Fruit fly (Drosophila melanogaster) whole organism, embryonic: ENCODE results near the gene CG32645.

Source experiments
- CG10209 ChIP-seq: fragments of 200-800 bp; sonication (Bioruptor generic); optimal IDR thresholded peaks from 3 replicates; lab custom pipeline; 2017; ENCODE audit warnings: missing biosample characterization, mild to moderate bottlenecking, missing genetic modification characterization, missing genetic modification reagents
- CG10321 ChIP-seq: fragments of 200-800 bp; sonication (Bioruptor generic); IDR thresholded peaks from 2 replicates; pipeline ENCODE4 v1.3.6; 2022; ENCODE audit warnings: missing biosample characterization, missing genetic modification characterization
- CG11093 ChIP-seq: fragments of 200-800 bp; sonication (Bioruptor generic); IDR thresholded peaks from 3 replicates; pipeline ENCODE4 v1.3.6; 2022; ENCODE audit warnings: missing biosample characterization, missing genetic modification characterization
- CG11560 ChIP-seq: fragments of 200-800 bp; sonication (Bioruptor generic); IDR thresholded peaks from 3 replicates; pipeline ENCODE4 v1.3.6; 2022; ENCODE audit warnings: missing biosample characterization, missing genetic modification characterization
- CG14667 ChIP-seq: fragments of 200-800 bp; sonication (Bioruptor generic); IDR thresholded peaks from 2 replicates; pipeline ENCODE4 v1.3.6; 2022; ENCODE audit warnings: missing biosample characterization, missing genetic modification characterization
- CG15073 ChIP-seq: fragments of 200-800 bp; sonication (Bioruptor generic); optimal IDR thresholded peaks from 2 replicates; lab custom pipeline; 2016; ENCODE audit warnings: missing biosample characterization, missing genetic modification characterization
- CG15601 ChIP-seq: fragments of 200-800 bp; sonication (Bioruptor generic); optimal IDR thresholded peaks from 3 replicates; lab custom pipeline; 2019; ENCODE audit warnings: missing biosample characterization, mild to moderate bottlenecking, missing genetic modification characterization, moderate library complexity
- CG15696 ChIP-seq: fragments of 200-800 bp; sonication (Bioruptor generic); optimal IDR thresholded peaks from 2 replicates; lab custom pipeline; 2019; ENCODE audit warnings: missing biosample characterization, mild to moderate bottlenecking, missing genetic modification characterization, moderate library complexity
- CG1647 ChIP-seq: fragments of 200-800 bp; sonication (Bioruptor generic); optimal IDR thresholded peaks from 3 replicates; lab custom pipeline; 2016; ENCODE audit warnings: missing biosample characterization, missing genetic modification characterization
- CG2199 ChIP-seq: fragments of 200-800 bp; sonication (Bioruptor generic); IDR thresholded peaks from 3 replicates; pipeline ENCODE4 v1.3.6; 2022; ENCODE audit warnings: missing biosample characterization, missing genetic modification characterization
- CG32772 ChIP-seq: fragments of 200-800 bp; sonication (Bioruptor generic); IDR thresholded peaks from 2 replicates; pipeline ENCODE4 v1.3.6; 2022; ENCODE audit warnings: missing biosample characterization, missing genetic modification characterization
- CG7987 ChIP-seq: fragments of 200-800 bp; sonication (Bioruptor generic); optimal IDR thresholded peaks from 2 replicates; lab custom pipeline; 2018; ENCODE audit warnings: missing biosample characterization, mild to moderate bottlenecking, missing genetic modification characterization, moderate library complexity
- CG9876 ChIP-seq: fragments of 200-800 bp; sonication (Bioruptor generic); optimal IDR thresholded peaks from 2 replicates; lab custom pipeline; 2016; ENCODE audit warnings: missing biosample characterization, missing genetic modification characterization
- CG9932 ChIP-seq: fragments of 200-800 bp; sonication (Bioruptor generic); IDR thresholded peaks from 2 replicates; pipeline ENCODE4 v1.3.6; 2022; ENCODE audit warnings: missing biosample characterization, missing genetic modification characterization
- Dip3 ChIP-seq: fragments of 200-800 bp; sonication (Bioruptor generic); optimal IDR thresholded peaks from 3 replicates; lab custom pipeline; 2016; ENCODE audit warnings: missing biosample characterization, missing genetic modification characterization
- GATAe ChIP-seq: fragments of 200-800 bp; sonication (Bioruptor generic); conservative IDR thresholded peaks from 2 replicates; pipeline ENCODE4 v1.3.6; 2022; ENCODE audit warnings: missing biosample characterization, missing genetic modification characterization
- Hand ChIP-seq: fragments of 200-800 bp; sonication (Bioruptor generic); optimal IDR thresholded peaks from 2 replicates; lab custom pipeline; 2017; ENCODE audit warnings: mild to moderate bottlenecking, missing biosample characterization, missing genetic modification reagents, missing genetic modification characterization
- Hey ChIP-seq: fragments of 200-800 bp; sonication (Bioruptor generic); optimal IDR thresholded peaks from 3 replicates; lab custom pipeline; 2018; ENCODE audit warnings: missing biosample characterization, mild to moderate bottlenecking, missing genetic modification characterization
- Med ChIP-seq: fragments of 200-800 bp; sonication (Bioruptor generic); peaks from one replicate; lab custom pipeline; 2016; ENCODE audit warnings: missing biosample characterization, missing genetic modification characterization, mild to moderate bottlenecking, inconsistent platforms, moderate library complexity
- NC2β ChIP-seq: fragments of 200-800 bp; sonication (Bioruptor generic); optimal IDR thresholded peaks from 2 replicates; lab custom pipeline; 2016; ENCODE audit warnings: missing biosample characterization, missing genetic modification characterization
- NFAT ChIP-seq: fragments of 200-800 bp; sonication (Bioruptor generic); IDR thresholded peaks from 2 replicates; pipeline ENCODE4 v1.3.6; 2022; ENCODE audit warnings: missing biosample characterization, missing genetic modification characterization
- NK7.1 ChIP-seq: fragments of 200-800 bp; sonication (Bioruptor generic); optimal IDR thresholded peaks from 3 replicates; lab custom pipeline; 2016; ENCODE audit warnings: missing biosample characterization, missing genetic modification characterization
- Nf-YB ChIP-seq: fragments of 200-800 bp; sonication (Bioruptor generic); optimal IDR thresholded peaks from 3 replicates; lab custom pipeline; 2019; ENCODE audit warnings: missing biosample characterization, mild to moderate bottlenecking, missing genetic modification characterization, moderate library complexity
- Pdp1 ChIP-seq, 2 experiments: fragments of 200-800 bp; sonication (Bioruptor generic); optimal IDR thresholded peaks; 3 replicates each; lab custom pipeline; 2016; ENCODE audit warnings: missing biosample characterization in 2 of 2, missing genetic modification characterization in 2 of 2, mild to moderate bottlenecking in 1 of 2, moderate library complexity in 1 of 2
- Sox102F ChIP-seq: fragments of 200-800 bp; sonication (Bioruptor generic); optimal IDR thresholded peaks from 2 replicates; lab custom pipeline; 2018; ENCODE audit warnings: missing biosample characterization, mild to moderate bottlenecking, missing genetic modification characterization, moderate library complexity
- cg ChIP-seq: fragments of 200-800 bp; sonication (Bioruptor generic); optimal IDR thresholded peaks from 3 replicates; lab custom pipeline; 2019; ENCODE audit warnings: missing biosample characterization, mild to moderate bottlenecking, missing genetic modification characterization, moderate library complexity
- cwo ChIP-seq: fragments of 200-800 bp; sonication (Bioruptor generic); optimal IDR thresholded peaks from 3 replicates; lab custom pipeline; 2017; ENCODE audit warnings: missing biosample characterization, missing genetic modification characterization, mild to moderate bottlenecking, moderate library complexity, missing genetic modification reagents
- esg ChIP-seq: fragments of 200-800 bp; sonication (Bioruptor generic); conservative IDR thresholded peaks from 2 replicates; pipeline ENCODE4 v1.3.6; 2022; ENCODE audit warnings: missing biosample characterization, missing genetic modification characterization
- exex ChIP-seq: fragments of 200-800 bp; sonication (Bioruptor generic); optimal IDR thresholded peaks from 4 replicates; lab custom pipeline; 2018; ENCODE audit warnings: missing biosample characterization, mild to moderate bottlenecking, missing genetic modification characterization, moderate library complexity
- grn ChIP-seq: fragments of 200-800 bp; sonication (Bioruptor generic); optimal IDR thresholded peaks from 3 replicates; lab custom pipeline; 2017; ENCODE audit warnings: missing biosample characterization, missing genetic modification characterization
- gro ChIP-seq: fragments of 200-800 bp; sonication (Bioruptor generic); optimal IDR thresholded peaks from 2 replicates; lab custom pipeline; 2016; ENCODE audit warnings: missing biosample characterization, missing genetic modification characterization
- her ChIP-seq: fragments of 200-800 bp; sonication (Bioruptor generic); optimal IDR thresholded peaks from 2 replicates; lab custom pipeline; 2016; ENCODE audit warnings: missing biosample characterization, missing genetic modification characterization
- insv ChIP-seq, 2 experiments: fragments of 200-800 bp; sonication (Bioruptor generic); optimal IDR thresholded peaks; 3 replicates each; lab custom pipeline; 2016 to 2018; ENCODE audit warnings: missing biosample characterization in 2 of 2, missing genetic modification characterization in 2 of 2
- lab ChIP-seq: fragments of 200-800 bp; sonication (Bioruptor generic); optimal IDR thresholded peaks from 3 replicates; lab custom pipeline; 2017; ENCODE audit warnings: missing biosample characterization, missing genetic modification characterization, mild to moderate bottlenecking, moderate library complexity, missing genetic modification reagents
- mam ChIP-seq: fragments of 200-800 bp; sonication (Bioruptor generic); optimal IDR thresholded peaks from 3 replicates; lab custom pipeline; 2016; ENCODE audit warnings: missing biosample characterization, missing genetic modification characterization
- mirr ChIP-seq: fragments of 200-800 bp; sonication (Bioruptor generic); optimal IDR thresholded peaks from 3 replicates; lab custom pipeline; 2018; ENCODE audit warnings: missing biosample characterization, mild to moderate bottlenecking, missing genetic modification characterization
- mld ChIP-seq: fragments of 200-800 bp; sonication (Bioruptor generic); IDR thresholded peaks from 3 replicates; pipeline ENCODE4 v1.3.6; 2022; ENCODE audit warnings: missing biosample characterization, missing genetic modification characterization; ENCODE audit not compliant: partially characterized antibody
- pho ChIP-seq: fragments of 200-800 bp; sonication (Bioruptor generic); optimal IDR thresholded peaks from 2 replicates; lab custom pipeline; 2016; ENCODE audit warnings: missing biosample characterization, missing genetic modification characterization
- sd ChIP-seq: fragments of 200-800 bp; sonication (Bioruptor generic); optimal IDR thresholded peaks from 3 replicates; lab custom pipeline; 2018; ENCODE audit warnings: missing biosample characterization, mild to moderate bottlenecking, missing genetic modification characterization, moderate library complexity
- sisA ChIP-seq: fragments of 200-800 bp; sonication (Bioruptor generic); IDR thresholded peaks from 2 replicates; pipeline ENCODE4 v1.3.6; 2022; ENCODE audit warnings: missing biosample characterization, missing genetic modification characterization
- stwl ChIP-seq: fragments of 200-800 bp; sonication (Bioruptor generic); optimal IDR thresholded peaks from 3 replicates; lab custom pipeline; 2018; ENCODE audit warnings: missing biosample characterization, mild to moderate bottlenecking, missing genetic modification characterization, moderate library complexity
- tio ChIP-seq: fragments of 200-800 bp; sonication (Bioruptor generic); optimal IDR thresholded peaks from 2 replicates; lab custom pipeline; 2017; ENCODE audit warnings: missing biosample characterization, missing genetic modification characterization, inconsistent platforms
- wdn ChIP-seq: fragments of 200-800 bp; sonication (Bioruptor generic); IDR thresholded peaks from 2 replicates; pipeline ENCODE4 v1.3.6; 2022; ENCODE audit warnings: missing biosample characterization, missing genetic modification characterization
- wor ChIP-seq: fragments of 200-800 bp; sonication (Bioruptor generic); IDR thresholded peaks from 2 replicates; pipeline ENCODE4 v1.3.6; 2022; ENCODE audit warnings: missing biosample characterization, missing genetic modification characterization
- zfh2 ChIP-seq: fragments of 200-800 bp; sonication (Bioruptor generic); optimal IDR thresholded peaks from 2 replicates; lab custom pipeline; 2016; ENCODE audit warnings: missing biosample characterization, missing genetic modification characterization

The CG32645 gene

dm6 chrX:13099919-13100318, 39.1 kb upstream of the CG32645 start (continued):
- TF ChIP-seq esg (peak; percentile 75), CG10209 (GFP tag; lab: Kevin White, UChicago) (peak; percentile 83), cwo (GFP tag; lab: Kevin White, UChicago) (peak; percentile 78), CG10321 (GFP tag; lab: Robert Waterston, UW) (peak; percentile 71), CG9876 (GFP tag; lab: Kevin White, UChicago) (no peak), cg (GFP tag; lab: Kevin White, UChicago) (no peak), NK7.1 (GFP tag; lab: Kevin White, UChicago) (no peak), CG11560 (tag; lab: Robert Waterston, UW) (peak; percentile 62; the same call in 2 of the 3 replicates), CG7987 (peak; percentile 54), CG32772 (peak; percentile 82), Nf-YB (GFP tag; lab: Kevin White, UChicago) (peak; percentile 50)

- TF ChIP-seq mirr (GFP tag; lab: Kevin White, UChicago), result peak; percentile 16
- peak; percentile 8 for TF ChIP-seq Hey (tag; lab: Kevin White, UChicago)
- TF ChIP-seq CG2199, result 0 out of 3 replicates have a peak, but pooled peaks have one; percentile 55
- no peak for TF ChIP-seq tio (GFP tag; lab: Kevin White, UChicago)
- TF ChIP-seq grn (GFP tag; lab: Kevin White, UChicago), result peak; percentile 58
- peak in 1 of 2 experiments; percentile 35 for TF ChIP-seq insv (GFP tag; optimal IDR thresholded peaks at IDR 0.05; lab: Kevin White, UChicago)
- no peak for TF ChIP-seq NFAT (GFP tag; lab: Robert Waterston, UW)
- TF ChIP-seq exex (tag; lab: Kevin White, UChicago), result peak; percentile 79
- TF ChIP-seq sd (tag; lab: Kevin White, UChicago), result peak; percentile 26
- TF ChIP-seq, all 482 proteins: peak for 7
These were observed 37.2 kb upstream of the CG32645 start for dm6 chrX:13101817-13102216.

dm6 chrX:13104571-13104970, 34.4 kb upstream of the CG32645 start:
- TF ChIP-seq exex (tag; lab: Kevin White, UChicago), result peak; percentile 39
- peak in 1 of 2 experiments; percentile 10 for TF ChIP-seq Pdp1 (GFP tag; optimal IDR thresholded peaks at IDR 0.05; lab: Kevin White, UChicago)
- TF ChIP-seq mld (GFP tag; lab: Robert Waterston, UW), result no peak
- no peak for TF ChIP-seq CG11093 (GFP tag; lab: Robert Waterston, UW)
- TF ChIP-seq sisA (GFP tag; lab: Robert Waterston, UW), result no peak
- TF ChIP-seq zfh2, result no peak
- no peak for TF ChIP-seq stwl (tag; lab: Kevin White, UChicago)
- TF ChIP-seq CG15073 (GFP tag; lab: Kevin White, UChicago), result no peak
- peak; percentile 4 for TF ChIP-seq CG15601 (tag; lab: Kevin White, UChicago)
- peak in 1 of 2 experiments; percentile 85 for TF ChIP-seq insv (GFP tag; optimal IDR thresholded peaks at IDR 0.05; lab: Kevin White, UChicago)
- no peak for TF ChIP-seq wor
- peak; percentile 38 for TF ChIP-seq mirr (GFP tag; lab: Kevin White, UChicago)
- TF ChIP-seq CG9932, result no peak
- TF ChIP-seq NC2β (GFP tag; lab: Kevin White, UChicago), result no peak
- TF ChIP-seq CG15696 (tag; lab: Kevin White, UChicago), result no peak
- TF ChIP-seq wdn (GFP tag; lab: Robert Waterston, UW), result no peak
- 0 out of 2 replicates have a peak, but pooled peaks have one; percentile 23 for TF ChIP-seq GATAe (GFP tag; lab: Robert Waterston, UW)
- TF ChIP-seq CG14667 (GFP tag; lab: Robert Waterston, UW), result no peak
- no peak for TF ChIP-seq Dip3 (GFP tag; lab: Kevin White, UChicago)
- no peak for TF ChIP-seq pho (GFP tag; lab: Kevin White, UChicago)
- no peak for TF ChIP-seq Sox102F (GFP tag; lab: Kevin White, UChicago)
- peak; percentile 62 for TF ChIP-seq Med (GFP tag; lab: Kevin White, UChicago)
- TF ChIP-seq CG32772, result no peak
- no peak for TF ChIP-seq her (GFP tag; lab: Kevin White, UChicago)
- no peak for TF ChIP-seq mam (GFP tag; lab: Kevin White, UChicago)
- no peak for TF ChIP-seq Hand (GFP tag; lab: Kevin White, UChicago)
- TF ChIP-seq gro (GFP tag; lab: Kevin White, UChicago), result no peak
- no peak for TF ChIP-seq CG1647
- TF ChIP-seq lab (GFP tag; lab: Kevin White, UChicago), result peak; percentile 12
